Worm (Caenorhabditis elegans) whole organism, L4 larva: ENCODE results near the gene srx-10.

Experiments
- F10B5.3 ChIP-seq: sonication (generic microtip); optimal IDR thresholded peaks from 2 replicates; lab custom pipeline; 2016; ENCODE audit warnings: mild to moderate bottlenecking, missing genetic modification characterization, missing compliant biosample characterization
- R02D3.7 ChIP-seq: fragments of 150-350 bp; sonication (generic microtip); optimal IDR thresholded peaks from 3 replicates; lab custom pipeline; 2014; ENCODE audit warnings: missing biosample characterization, missing genetic modification characterization
- Y48G9A.11 ChIP-seq: fragments of 200-800 bp; sonication (Bioruptor generic); IDR thresholded peaks from 2 replicates; pipeline ENCODE4 v1.3.6; 2022; ENCODE audit warnings: missing genetic modification reagents, missing genetic modification characterization, missing compliant biosample characterization
- Y5F2A.4 ChIP-seq: fragments of 200-800 bp; sonication (Bioruptor generic); optimal IDR thresholded peaks from 2 replicates; lab custom pipeline; 2018; ENCODE audit warnings: mild to moderate bottlenecking, missing genetic modification characterization, missing compliant biosample characterization
- Y75B8A.6 ChIP-seq: fragments of 200-800 bp; sonication (Bioruptor generic); IDR thresholded peaks from 2 replicates; pipeline ENCODE4 v1.3.6; 2022; ENCODE audit warnings: missing genetic modification reagents, missing genetic modification characterization, missing compliant biosample characterization
- ZK337.2 ChIP-seq: fragments of 200-800 bp; sonication (Bioruptor generic); IDR thresholded peaks from 2 replicates; pipeline ENCODE4 v1.3.6; 2022; ENCODE audit warnings: missing genetic modification reagents, missing genetic modification characterization, missing compliant biosample characterization
- aly-2 ChIP-seq: sonication (generic microtip); optimal IDR thresholded peaks from 2 replicates; lab custom pipeline; 2018; ENCODE audit warnings: missing biosample characterization, missing genetic modification characterization
- daf-12 ChIP-seq: fragments of 150-350 bp; optimal IDR thresholded peaks from 2 replicates; lab custom pipeline; 2014; ENCODE audit warnings: missing biosample characterization, missing genetic modification reagents, missing genetic modification characterization
- daf-19 ChIP-seq: fragments of 200-800 bp; sonication (Bioruptor generic); conservative IDR thresholded peaks from 2 replicates; pipeline ENCODE4 v1.3.6; 2022; ENCODE audit warnings: missing genetic modification characterization, missing compliant biosample characterization
- dmd-6 ChIP-seq: fragments of 200-800 bp; sonication (Bioruptor generic); IDR thresholded peaks from 2 replicates; pipeline ENCODE4 v1.3.6; 2022; ENCODE audit warnings: missing genetic modification reagents, missing genetic modification characterization, missing compliant biosample characterization
- dmd-8 ChIP-seq: fragments of 200-800 bp; sonication (Bioruptor generic); IDR thresholded peaks from 2 replicates; pipeline ENCODE4 v1.3.6; 2022; ENCODE audit warnings: missing genetic modification characterization, missing compliant biosample characterization
- dmd-9 ChIP-seq: fragments of 200-800 bp; sonication (Bioruptor generic); IDR thresholded peaks from 2 replicates; pipeline ENCODE4 v1.3.6; 2022; ENCODE audit warnings: missing genetic modification reagents, missing genetic modification characterization, missing compliant biosample characterization
- dve-1 ChIP-seq: sonication (generic microtip); optimal IDR thresholded peaks from 2 replicates; lab custom pipeline; 2017; ENCODE audit warnings: antibody characterized with exemption, mild to moderate bottlenecking, missing genetic modification characterization, missing compliant biosample characterization; ENCODE audit not compliant: insufficient read depth
- egl-27 ChIP-seq: sonication (generic microtip); optimal IDR thresholded peaks from 3 replicates; lab custom pipeline; 2017; ENCODE audit warnings: missing biosample characterization, missing genetic modification reagents, missing genetic modification characterization
- gei-8 ChIP-seq: fragments of 200-800 bp; sonication (Bioruptor generic); optimal IDR thresholded peaks from 2 replicates; lab custom pipeline; 2018; ENCODE audit warnings: mild to moderate bottlenecking, missing genetic modification characterization, missing compliant biosample characterization
- hmg-1.1 ChIP-seq: fragments of 200-800 bp; sonication (Bioruptor generic); IDR thresholded peaks from 2 replicates; pipeline ENCODE4 v1.3.6; 2022; ENCODE audit warnings: missing genetic modification reagents, missing genetic modification characterization, missing compliant biosample characterization
- lin-13 ChIP-seq: fragments of 150-350 bp; optimal IDR thresholded peaks from 2 replicates; lab custom pipeline; 2014; ENCODE audit warnings: missing biosample characterization, missing genetic modification reagents, missing genetic modification characterization
- lin-15B ChIP-seq: fragments of 150-350 bp; sonication (generic microtip); optimal IDR thresholded peaks from 3 replicates; lab custom pipeline; 2014; ENCODE audit warnings: missing biosample characterization, missing genetic modification characterization
- lin-29 ChIP-seq: fragments of 200-800 bp; sonication (Bioruptor generic); IDR thresholded peaks from 2 replicates; pipeline ENCODE4 v1.3.6; 2022; ENCODE audit warnings: missing genetic modification reagents, missing genetic modification characterization, missing compliant biosample characterization
- lsy-2 ChIP-seq, 2 experiments: fragments of 150-350 bp in 1 of 2; sonication (generic microtip) in 1 of 2; optimal IDR thresholded peaks; 2 replicates each; lab custom pipeline; 2014 to 2017; ENCODE audit warnings: missing biosample characterization in 2 of 2, missing genetic modification characterization in 2 of 2
- madf-5 ChIP-seq, 2 experiments: fragments of 200-800 bp; sonication (Bioruptor generic); IDR thresholded peaks; 2 replicates each; pipeline ENCODE4 v1.3.6; 2022; ENCODE audit warnings: missing compliant biosample characterization in 2 of 2, missing genetic modification characterization in 2 of 2
- mdt-29 ChIP-seq: fragments of 200-800 bp; sonication (Bioruptor generic); IDR thresholded peaks from 2 replicates; pipeline ENCODE4 v1.3.6; 2022; ENCODE audit warnings: missing genetic modification reagents, missing genetic modification characterization, missing compliant biosample characterization
- mep-1 ChIP-seq: fragments of 150-350 bp; sonication (generic microtip); optimal IDR thresholded peaks from 3 replicates; lab custom pipeline; 2014; ENCODE audit warnings: missing biosample characterization, missing genetic modification characterization
- mxl-3 ChIP-seq: fragments of 200-800 bp; sonication (Bioruptor generic); optimal IDR thresholded peaks from 2 replicates; lab custom pipeline; 2018; ENCODE audit warnings: mild to moderate bottlenecking, missing genetic modification characterization, missing compliant biosample characterization
- nhr-10 ChIP-seq: fragments of 150-350 bp; optimal IDR thresholded peaks from 2 replicates; lab custom pipeline; 2014; ENCODE audit warnings: missing biosample characterization, missing genetic modification characterization
- nhr-11 ChIP-seq: fragments of 150-350 bp; optimal IDR thresholded peaks from 2 replicates; lab custom pipeline; 2014; ENCODE audit warnings: missing biosample characterization, missing genetic modification characterization
- nhr-48 ChIP-seq: sonication (generic microtip); optimal IDR thresholded peaks from 2 replicates; lab custom pipeline; 2016; ENCODE audit warnings: mild to moderate bottlenecking, missing genetic modification characterization, missing compliant biosample characterization
- rbr-2 ChIP-seq: sonication (generic microtip); optimal IDR thresholded peaks from 2 replicates; lab custom pipeline; 2016; ENCODE audit warnings: missing genotype, missing genetic modification characterization, missing compliant biosample characterization
- sdz-12 ChIP-seq: fragments of 200-800 bp; sonication (Bioruptor generic); optimal IDR thresholded peaks from 2 replicates; lab custom pipeline; 2018; ENCODE audit warnings: mild to moderate bottlenecking, missing genetic modification characterization, missing compliant biosample characterization
- skn-1 ChIP-seq: fragments of 150-350 bp; optimal IDR thresholded peaks from 2 replicates; lab custom pipeline; 2014; ENCODE audit warnings: missing biosample characterization, missing genetic modification characterization
- spr-1 ChIP-seq: sonication (generic microtip); optimal IDR thresholded peaks from 2 replicates; lab custom pipeline; 2016; ENCODE audit warnings: mild to moderate bottlenecking, missing genetic modification characterization, missing compliant biosample characterization
- spr-3 ChIP-seq: fragments of 200-800 bp; sonication (Bioruptor generic); optimal IDR thresholded peaks from 2 replicates; lab custom pipeline; 2018; ENCODE audit warnings: mild to moderate bottlenecking, missing genetic modification characterization, missing compliant biosample characterization
- unc-130 ChIP-seq: sonication (generic microtip); optimal IDR thresholded peaks from 2 replicates; lab custom pipeline; 2016; ENCODE audit warnings: missing genetic modification reagents, missing genetic modification characterization, missing compliant biosample characterization
- unc-39 ChIP-seq: sonication (generic microtip); optimal IDR thresholded peaks from 2 replicates; lab custom pipeline; 2017; ENCODE audit warnings: missing biosample characterization, missing genetic modification characterization
- vab-7 ChIP-seq: fragments of 200-800 bp; sonication (Bioruptor generic); IDR thresholded peaks from 2 replicates; pipeline ENCODE4 v1.3.6; 2022; ENCODE audit warnings: missing genetic modification reagents, missing genetic modification characterization, missing compliant biosample characterization
- zfp-2 ChIP-seq: sonication (generic microtip); optimal IDR thresholded peaks from 2 replicates; lab custom pipeline; 2016; ENCODE audit warnings: mild to moderate bottlenecking, missing genetic modification characterization, missing compliant biosample characterization
- zfp-3 ChIP-seq: fragments of 200-800 bp; sonication (Bioruptor generic); conservative IDR thresholded peaks from 2 replicates; pipeline ENCODE4 v1.3.6; 2022; ENCODE audit warnings: missing genetic modification reagents, missing genetic modification characterization, missing compliant biosample characterization
- ztf-11 ChIP-seq: fragments of 150-350 bp; optimal IDR thresholded peaks from 2 replicates; lab custom pipeline; 2014; ENCODE audit warnings: missing biosample characterization, missing genetic modification characterization

The srx-10 gene

DNA sequence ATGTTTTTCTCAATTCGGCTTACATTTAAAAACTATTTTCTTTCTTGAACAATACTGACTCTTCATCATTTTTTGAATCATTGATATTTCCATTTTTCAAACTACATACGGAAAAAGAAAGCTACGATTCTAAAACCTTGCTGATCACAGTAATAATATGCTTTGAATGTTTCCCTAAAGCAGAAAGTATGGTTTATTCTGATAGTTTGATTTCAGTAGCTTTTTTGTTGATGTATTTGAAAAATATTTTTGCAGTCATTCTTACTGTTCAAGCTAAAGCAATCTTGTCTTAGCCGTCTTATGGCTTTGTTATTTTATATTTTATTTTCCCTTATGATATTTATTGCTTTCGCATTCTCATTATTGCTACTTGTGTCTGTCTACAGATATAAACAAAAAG lies 16.8 kb downstream of the srx-10 start, which contains the start of gene srxa-13:
Gene srxa-13 (plus strand): TSS at position 301 of the 400 bp plus-strand sequence.
- TF ChIP-seq dve-1 (no peak), unc-39 (tag; lab: Kevin White, UChicago) (no peak), lin-15B (tag; lab: Kevin White, UChicago) (no peak), Y75B8A.6 (GFP tag; lab: Robert Waterston, UW) (no peak), lin-13 (GFP tag; lab: Kevin White, UChicago) (no peak)

ce11 chrV:13926398-13926797 lies 19.9 kb downstream of the srx-10 start, which contains the start of gene srxa-12:
Gene srxa-12, plus strand, starts transcription at chrV:13926698.
- TF ChIP-seq vab-7 (no peak), mep-1 (tag; lab: Kevin White, UChicago) (no peak), egl-27 (no peak), gei-8 (GFP tag; lab: Kevin White, UChicago) (no peak), daf-19 (GFP tag; lab: Robert Waterston, UW) (no peak), nhr-11 (tag; lab: Kevin White, UChicago) (no peak), mdt-29 (no peak), R02D3.7 (tag; lab: Kevin White, UChicago) (no peak)

ce11 chrV:13923851-13924250 lies 22.4 kb downstream of the srx-10 start, which contains the start of gene srxa-11:
Gene srxa-11, plus strand, starts transcription at chrV:13924151.
- no peak for TF ChIP-seq zfp-2
- TF ChIP-seq Y75B8A.6 (GFP tag; lab: Robert Waterston, UW), result no peak
- TF ChIP-seq spr-3 (GFP tag; lab: Kevin White, UChicago), result no peak
- no peak for TF ChIP-seq sdz-12 (GFP tag; lab: Kevin White, UChicago)
- TF ChIP-seq dmd-8 (GFP tag; lab: Robert Waterston, UW), result no peak
- TF ChIP-seq spr-1 (tag; lab: Kevin White, UChicago), result no peak
- no peak for TF ChIP-seq zfp-3 (GFP tag; lab: Robert Waterston, UW)

ce11 chrV:13920730-13921129 lies 25.6 kb downstream of the srx-10 start, which contains the start of gene srx-42:
Gene srx-42, plus strand, starts transcription at chrV:13921030.
- no peak for TF ChIP-seq nhr-48
- no peak for TF ChIP-seq madf-5 (GFP tag; IDR thresholded peaks at IDR 0.05; lab: Robert Waterston, UW)
- TF ChIP-seq dve-1, result no peak
- no peak for TF ChIP-seq mxl-3 (GFP tag; lab: Kevin White, UChicago)
- TF ChIP-seq F10B5.3 (tag; lab: Kevin White, UChicago), result no peak
- TF ChIP-seq aly-2 (tag; lab: Kevin White, UChicago), result no peak
- no peak for TF ChIP-seq lsy-2 (tag; optimal IDR thresholded peaks at IDR 0.05; lab: Kevin White, UChicago)
- no peak for TF ChIP-seq skn-1 (tag; lab: Kevin White, UChicago)
- no peak for TF ChIP-seq nhr-10 (tag; lab: Kevin White, UChicago)
- TF ChIP-seq unc-130, result no peak
- no peak for TF ChIP-seq dmd-6 (GFP tag; lab: Robert Waterston, UW)
- no peak for TF ChIP-seq rbr-2 (tag; lab: Kevin White, UChicago)
- TF ChIP-seq lin-29 (GFP tag; lab: Robert Waterston, UW), result no peak
- no peak for TF ChIP-seq gei-8 (GFP tag; lab: Kevin White, UChicago)
- no peak for TF ChIP-seq dmd-9
- TF ChIP-seq Y48G9A.11 (GFP tag; lab: Robert Waterston, UW), result no peak
- TF ChIP-seq dmd-8 (GFP tag; lab: Robert Waterston, UW), result no peak
- TF ChIP-seq Y5F2A.4, result no peak
- TF ChIP-seq, all 104 proteins: peak for 0

DNA sequence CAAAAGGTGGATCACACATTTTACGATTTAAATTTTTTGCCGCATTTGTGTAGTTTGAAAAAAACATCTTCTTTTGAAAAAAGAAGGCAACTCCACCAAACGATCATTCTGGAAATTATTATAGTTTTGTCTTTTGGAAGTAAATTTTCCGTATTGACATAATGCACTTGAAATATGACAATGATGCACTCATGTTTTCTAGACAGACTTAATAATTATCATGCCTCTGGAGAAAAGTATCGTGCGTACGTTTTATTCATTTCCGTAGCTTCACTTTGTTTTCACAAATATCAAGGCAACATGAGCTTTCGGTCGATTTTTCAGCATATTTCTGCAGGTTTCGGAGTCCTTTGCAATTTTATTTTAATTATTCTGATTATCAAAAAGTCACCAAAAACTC lies 27.9 kb downstream of the srx-10 start, which contains the start of gene str-250:
Gene str-250 (plus strand): TSS at position 301 of the 400 bp plus-strand sequence.
- TF ChIP-seq ZK337.2 (GFP tag; lab: Robert Waterston, UW) (no peak), skn-1 (tag; lab: Kevin White, UChicago) (no peak), ztf-11 (tag; lab: Kevin White, UChicago) (no peak), egl-27 (no peak), hmg-1.1 (GFP tag; lab: Robert Waterston, UW) (no peak), daf-12 (tag; lab: Kevin White, UChicago) (no peak)
- TF ChIP-seq, all 104 proteins: peak for 0
